Worm (Caenorhabditis elegans): ENCODE measurements around the gene ergi-2.

DNA sequence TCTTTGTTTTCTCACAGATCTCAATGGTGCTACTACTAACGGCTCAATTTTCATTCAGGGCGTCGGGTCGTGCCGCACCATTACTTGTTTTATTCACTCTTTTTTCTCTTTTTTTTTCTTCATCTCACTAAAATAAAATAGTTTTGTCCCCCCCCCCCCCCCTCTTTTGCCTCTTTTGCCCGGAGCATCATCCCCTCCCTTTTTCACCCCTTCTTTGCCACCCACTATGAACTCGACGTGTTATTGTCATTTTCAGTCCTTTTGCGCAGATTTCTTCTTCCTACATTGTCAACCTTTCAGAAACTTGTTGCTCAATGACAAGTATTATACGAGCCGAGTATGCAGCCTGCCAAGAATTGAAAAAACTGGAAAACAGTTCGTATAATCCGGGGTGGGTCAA, 18.9 kb upstream of the ergi-2 start, which contains the start of gene seb-3:
- no peak for TF ChIP-seq skn-1 (tag; optimal IDR thresholded peaks at IDR 0.05)
- no peak for TF ChIP-seq aly-2 (tag; optimal IDR thresholded peaks at IDR 0.05)
- no peak for TF ChIP-seq ama-1 (optimal IDR thresholded peaks at IDR 0.05)
- no peak for TF ChIP-seq rnt-1 (tag; optimal IDR thresholded peaks at IDR 0.05)
- TF ChIP-seq tbx-2 (tag; optimal IDR thresholded peaks at IDR 0.05), result no peak
- no peak for TF ChIP-seq mep-1 (tag; optimal IDR thresholded peaks at IDR 0.05)
- no peak for TF ChIP-seq blmp-1 (tag; optimal IDR thresholded peaks at IDR 0.05)
- no peak for TF ChIP-seq ceh-8 (GFP tag; optimal IDR thresholded peaks at IDR 0.05)
- no peak for TF ChIP-seq unc-86 (tag; optimal IDR thresholded peaks at IDR 0.05)
- TF ChIP-seq dsc-1 (tag; optimal IDR thresholded peaks at IDR 0.05), result no peak
- TF ChIP-seq dpl-1 (GFP tag; optimal IDR thresholded peaks at IDR 0.05), result no peak
- no peak for TF ChIP-seq nhr-90 (tag; optimal IDR thresholded peaks at IDR 0.05; ENCODE audit: poor library complexity)
